Worm (Caenorhabditis elegans) whole organism, early embryonic: Measurements from ENCODE around the gene wip-1.

Experiments
- B0310.2 ChIP-seq: sonication (generic microtip); optimal IDR thresholded peaks from 2 replicates; lab custom pipeline; 2016; ENCODE audit warnings: mild to moderate bottlenecking, missing genetic modification characterization, missing compliant biosample characterization
- F13C5.2 ChIP-seq: sonication (generic microtip); optimal IDR thresholded peaks from 2 replicates; lab custom pipeline; 2017; ENCODE audit warnings: mild to moderate bottlenecking, missing genetic modification characterization, inconsistent platforms, missing compliant biosample characterization
- aly-1 ChIP-seq: sonication (generic microtip); optimal IDR thresholded peaks from 2 replicates; lab custom pipeline; 2016; ENCODE audit warnings: missing genetic modification characterization, missing compliant biosample characterization
- ama-1 ChIP-seq: fragments of 150-350 bp; optimal IDR thresholded peaks from 2 replicates; lab custom pipeline; 2014
- ceh-13 ChIP-seq: fragments of 200-800 bp; sonication (Bioruptor generic); optimal IDR thresholded peaks from 2 replicates; lab custom pipeline; 2018; ENCODE audit warnings: mild to moderate bottlenecking, missing genetic modification characterization, missing compliant biosample characterization
- flt-1 ChIP-seq: fragments of 200-800 bp; sonication (Bioruptor generic); IDR thresholded peaks from 2 replicates; pipeline ENCODE4 v1.3.6; 2022; ENCODE audit warnings: missing genetic modification characterization, missing compliant biosample characterization
- hmbx-1 ChIP-seq: sonication (generic microtip); optimal IDR thresholded peaks from 2 replicates; lab custom pipeline; 2016; ENCODE audit warnings: mild to moderate bottlenecking, missing genetic modification characterization, missing compliant biosample characterization
- hmg-4 ChIP-seq: fragments of 200-800 bp; sonication (Bioruptor generic); optimal IDR thresholded peaks from 2 replicates; lab custom pipeline; 2018; ENCODE audit warnings: mild to moderate bottlenecking, missing genetic modification characterization, missing compliant biosample characterization
- hnd-1 ChIP-seq: sonication (generic microtip); optimal IDR thresholded peaks from 2 replicates; lab custom pipeline; 2016; ENCODE audit warnings: missing genetic modification characterization, missing compliant biosample characterization
- pes-1 ChIP-seq: fragments of 200-800 bp; sonication (Bioruptor generic); IDR thresholded peaks from 2 replicates; pipeline ENCODE4 v1.3.6; 2022; ENCODE audit warnings: missing genetic modification reagents, missing genetic modification characterization, missing compliant biosample characterization
- scrt-1 ChIP-seq: fragments of 200-800 bp; sonication (Bioruptor generic); IDR thresholded peaks from 2 replicates; pipeline ENCODE4 v1.3.6; 2022; ENCODE audit warnings: missing genetic modification characterization, missing compliant biosample characterization
- tbx-37 ChIP-seq: fragments of 200-800 bp; sonication (Bioruptor generic); conservative IDR thresholded peaks from 2 replicates; pipeline ENCODE4 v1.3.6; 2022; ENCODE audit warnings: missing genetic modification reagents, missing genetic modification characterization, missing compliant biosample characterization

DNA sequence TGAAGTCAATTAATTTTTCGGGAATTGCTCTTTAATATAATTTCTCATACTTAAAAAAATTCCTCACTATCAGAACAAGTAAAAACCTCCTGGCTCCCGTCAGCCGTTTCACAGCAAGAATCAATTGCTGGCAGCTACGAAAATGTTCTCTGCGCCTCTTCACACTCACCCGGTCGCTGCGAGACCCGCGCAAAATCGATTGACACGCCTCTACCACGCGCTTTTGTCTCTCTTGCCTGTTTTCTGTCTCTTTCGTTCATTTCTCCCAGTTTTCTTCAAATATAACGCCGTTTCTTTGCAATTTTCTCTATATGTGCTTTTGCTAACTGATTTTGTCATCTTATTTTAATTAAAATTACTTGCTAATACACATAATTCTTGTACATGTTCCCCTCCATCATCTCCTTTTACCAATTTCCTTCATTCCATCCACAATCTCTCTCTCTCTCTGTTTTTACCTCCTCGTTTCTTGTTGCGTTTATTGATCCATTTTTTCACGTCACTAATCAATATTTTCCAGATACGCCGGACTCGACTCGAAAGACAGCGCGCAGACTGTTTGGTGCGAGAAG is 6.0 kb downstream of the wip-1 start, which contains the start of gene pcf-11:
- TF ChIP-seq tbx-37 (no peak), pes-1 (GFP tag; lab: Robert Waterston, UW) (no peak), flt-1 (GFP tag; lab: Robert Waterston, UW) (no peak), F13C5.2 (tag; lab: Kevin White, UChicago) (no peak), aly-1 (tag; lab: Kevin White, UChicago) (no peak), ama-1 (lab: Kevin White, UChicago) (no peak), hmbx-1 (no peak), hnd-1 (tag; lab: Kevin White, UChicago) (no peak), B0310.2 (tag; lab: Kevin White, UChicago) (no peak), scrt-1 (no peak), hmg-4 (GFP tag; lab: Kevin White, UChicago) (no peak), ceh-13 (GFP tag; lab: Kevin White, UChicago) (no peak)
